Fruit fly (Drosophila melanogaster): Measurements from ENCODE around the gene TTLL6B.

DNA sequence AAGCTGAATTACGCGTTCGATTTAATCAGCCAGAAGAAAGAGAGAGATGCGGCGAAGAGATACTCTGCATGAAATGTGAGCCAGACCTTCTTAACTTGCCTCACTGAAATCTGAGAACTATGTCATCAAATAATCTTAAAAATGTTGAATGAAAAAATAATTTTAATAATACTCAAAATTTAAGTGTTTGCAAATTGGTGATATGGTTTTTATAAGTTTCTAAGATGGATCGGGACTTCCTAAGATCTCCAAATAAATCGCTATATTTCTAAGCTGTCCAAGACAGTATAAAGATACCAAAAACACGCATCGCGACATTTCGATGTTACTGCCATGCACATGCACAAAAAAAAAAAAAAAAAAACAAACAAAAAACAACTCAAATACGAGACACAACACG is 35.9 kb downstream of the TTLL6B start:
- TF ChIP-seq usp (GFP tag; optimal IDR thresholded peaks at IDR 0.05) (no peak), pan (optimal IDR thresholded peaks at IDR 0.05) (no peak), Dll (optimal IDR thresholded peaks at IDR 0.05) (no peak), CG8478 (optimal IDR thresholded peaks at IDR 0.05) (no peak), psq (optimal IDR thresholded peaks at IDR 0.05) (no peak), EcR (GFP tag; optimal IDR thresholded peaks at IDR 0.05) (no peak)

Data from whole organism.